Worm (Caenorhabditis elegans): ENCODE data around the gene T20B12.3.

DNA sequence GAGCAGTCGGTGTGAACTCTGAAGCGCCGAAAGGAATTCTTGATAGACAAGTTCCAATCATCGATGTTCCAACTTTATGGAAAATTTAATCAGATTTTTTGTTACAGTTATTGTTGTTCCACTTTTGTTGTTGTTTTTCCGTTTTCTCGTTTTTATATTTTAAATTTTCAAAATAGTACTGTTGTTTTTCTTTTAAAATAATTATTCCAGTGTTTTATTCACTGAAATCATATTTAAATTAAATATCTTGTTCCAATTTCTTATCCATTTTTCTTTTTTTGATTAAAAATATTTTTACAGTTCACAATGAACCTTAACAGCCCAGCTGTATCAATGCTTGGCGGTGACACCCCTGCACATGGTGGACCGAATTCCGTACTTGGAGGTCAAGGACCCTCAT is 1.8 kb downstream of the T20B12.3 start, which contains the start of gene tbp-1:
- no peak for TF ChIP-seq tbx-11 (GFP tag; IDR thresholded peaks at IDR 0.05)
- TF ChIP-seq scrt-1 (GFP tag; IDR thresholded peaks at IDR 0.05), result no peak
- TF ChIP-seq F13C5.2 (tag; optimal IDR thresholded peaks at IDR 0.05), result no peak
- TF ChIP-seq ceh-36 (tag; optimal IDR thresholded peaks at IDR 0.05), result no peak
- no peak for TF ChIP-seq aly-1 (tag; optimal IDR thresholded peaks at IDR 0.05)
- no peak for TF ChIP-seq ama-1 (optimal IDR thresholded peaks at IDR 0.05)
